Worm (Caenorhabditis elegans) whole organism, midembryonic: Measurements from ENCODE around the gene F28H7.3.

Experiments used
- T22C8.4 ChIP-seq: fragments of 200-800 bp; sonication (Bioruptor generic); IDR thresholded peaks from 2 replicates; pipeline ENCODE4 v1.3.6; 2022; ENCODE audit warnings: missing genetic modification characterization, missing compliant biosample characterization
- cog-1 ChIP-seq: sonication (generic microtip); optimal IDR thresholded peaks from 2 replicates; lab custom pipeline; 2016; ENCODE audit warnings: missing genetic modification characterization, missing compliant biosample characterization
- flt-1 ChIP-seq: fragments of 200-800 bp; sonication (Bioruptor generic); IDR thresholded peaks from 2 replicates; pipeline ENCODE4 v1.3.6; 2022; ENCODE audit warnings: missing genetic modification characterization, missing compliant biosample characterization
- klf-2 ChIP-seq: fragments of 200-800 bp; sonication (Bioruptor generic); conservative IDR thresholded peaks from 2 replicates; pipeline ENCODE4 v1.3.6; 2022; ENCODE audit warnings: missing genetic modification reagents, missing genetic modification characterization, missing compliant biosample characterization
- med-1 ChIP-seq: sonication (generic microtip); optimal IDR thresholded peaks from 2 replicates; lab custom pipeline; 2017; ENCODE audit warnings: missing genetic modification characterization, mild to moderate bottlenecking, missing compliant biosample characterization, antibody characterized with exemption, missing genetic modification reagents; ENCODE audit not compliant: insufficient read depth
- tab-1 ChIP-seq: fragments of 200-800 bp; sonication (Bioruptor generic); IDR thresholded peaks from 2 replicates; pipeline ENCODE4 v1.3.6; 2022; ENCODE audit warnings: missing genetic modification characterization, missing compliant biosample characterization
- ztf-29 ChIP-seq: fragments of 200-800 bp; sonication (Bioruptor generic); IDR thresholded peaks from 2 replicates; pipeline ENCODE4 v1.3.6; 2022; ENCODE audit warnings: missing genetic modification reagents, missing genetic modification characterization, missing compliant biosample characterization

- TF ChIP-seq ztf-29 (GFP tag; lab: Robert Waterston, UW) (no peak), flt-1 (no peak), med-1 (GFP tag; lab: Kevin White, UChicago) (no peak), tab-1 (GFP tag; lab: Robert Waterston, UW) (no peak), T22C8.4 (GFP tag; lab: Robert Waterston, UW) (no peak), klf-2 (GFP tag; lab: Robert Waterston, UW) (no peak), cog-1 (tag; lab: Kevin White, UChicago) (no peak)
These were observed 10.3 kb upstream of the F28H7.3 start for ce11 chrV:10760839-10761238.
